Worm (Caenorhabditis elegans): ENCODE data around the gene C33D9.13.

- TF ChIP-seq ZK546.5 (tag; optimal IDR thresholded peaks at IDR 0.05) (no peak), nhr-12 (tag; optimal IDR thresholded peaks at IDR 0.05) (no peak), nhr-28 (tag; optimal IDR thresholded peaks at IDR 0.05) (no peak), elt-2 (tag; optimal IDR thresholded peaks at IDR 0.05) (no peak), skn-1 (tag; optimal IDR thresholded peaks at IDR 0.05) (no peak), fkh-10 (GFP tag; optimal IDR thresholded peaks at IDR 0.05) (no peak), mdl-1 (tag; optimal IDR thresholded peaks at IDR 0.05) (no peak), elt-1 (tag; optimal IDR thresholded peaks at IDR 0.05) (no peak), nhr-11 (tag; optimal IDR thresholded peaks at IDR 0.05) (no peak), nhr-76 (tag; optimal IDR thresholded peaks at IDR 0.05) (no peak), pha-4 (tag; optimal IDR thresholded peaks at IDR 0.05) (no peak), R02D3.7 (tag; optimal IDR thresholded peaks at IDR 0.05) (no peak), nhr-77 (tag; optimal IDR thresholded peaks at IDR 0.05) (no peak), ceh-82 (tag; optimal IDR thresholded peaks at IDR 0.05) (no peak)
Measured at ce11 chrIV:8778045-8778444, 7.0 kb downstream of the C33D9.13 start, which contains the start of gene C33D9.6.
